Worm (Caenorhabditis elegans) whole organism, L4/young adult: ENCODE data around the gene rmif-2.
"Not testable (repeated sequence)": the region's sequence is repeated elsewhere in the genome, so short reads cannot be mapped to it uniquely, and the experiment has no call there.

Source experiments
- W03F9.2 ChIP-seq: fragments of 150-350 bp; optimal IDR thresholded peaks from 2 replicates; lab custom pipeline; 2014; ENCODE audit warnings: missing biosample characterization, missing genetic modification characterization
- dao-5 ChIP-seq: sonication (generic microtip); optimal IDR thresholded peaks from 2 replicates; lab custom pipeline; 2016; ENCODE audit warnings: missing genotype, missing genetic modification characterization, moderate library complexity, missing compliant biosample characterization
- him-1 ChIP-seq: sonication (generic microtip); optimal IDR thresholded peaks from 2 replicates; lab custom pipeline; 2016; ENCODE audit warnings: missing genotype, missing genetic modification reagents, missing genetic modification characterization, missing compliant biosample characterization

The rmif-2 gene

DNA sequence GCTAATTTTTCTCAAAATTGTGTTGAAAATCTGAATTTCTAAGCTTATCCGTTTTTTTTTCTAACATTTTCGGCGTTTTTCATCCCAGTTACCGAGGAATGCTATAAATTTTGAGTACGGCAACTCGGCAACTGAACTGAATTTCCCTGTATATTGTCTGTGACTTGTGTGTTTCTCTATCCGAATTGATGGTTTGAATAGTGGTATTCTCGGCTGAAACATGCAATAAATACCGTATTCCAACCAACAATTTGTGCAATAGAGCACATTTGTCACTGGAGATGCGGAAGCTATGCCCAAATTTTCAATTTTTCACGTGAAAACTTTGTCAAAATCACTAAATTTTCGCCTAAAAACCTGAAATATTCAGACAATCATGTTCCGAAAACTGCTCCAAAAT is at the start of gene rmif-2:
Gene rmif-2 (plus strand): TSS at position 301 of the 400 bp plus-strand sequence.
- not testable (repeated sequence) for TF ChIP-seq W03F9.2; dao-5 (tag; lab: Kevin White, UChicago); him-1 (tag; lab: Kevin White, UChicago)

DNA sequence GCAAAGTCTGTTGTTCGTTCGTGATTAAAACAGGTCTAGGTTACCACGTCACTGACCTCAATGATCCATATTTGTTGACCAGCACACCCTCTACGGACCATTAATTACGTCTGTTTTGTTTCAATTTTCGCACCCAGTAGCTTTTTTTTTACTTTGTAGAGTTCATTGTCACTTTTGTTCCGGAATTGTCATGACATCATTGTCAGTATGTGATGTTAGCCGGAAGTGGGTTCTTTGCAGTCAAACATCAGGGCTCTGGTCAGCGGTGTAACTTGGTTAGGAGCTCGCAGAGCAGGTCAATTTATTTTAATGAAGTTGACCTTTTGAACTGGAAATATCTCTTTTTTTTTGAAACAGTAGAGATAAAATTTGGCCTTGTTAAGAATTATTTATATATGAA is 45.7 kb upstream of the rmif-2 start, which contains the start of gene C44B12.6:
Gene C44B12.6 (minus strand): TSS at position 101 of the 400 bp plus-strand sequence.
- no peak for TF ChIP-seq dao-5 (tag; lab: Kevin White, UChicago)
- TF ChIP-seq W03F9.2: no peak
- TF ChIP-seq him-1 (tag; lab: Kevin White, UChicago): no peak

DNA sequence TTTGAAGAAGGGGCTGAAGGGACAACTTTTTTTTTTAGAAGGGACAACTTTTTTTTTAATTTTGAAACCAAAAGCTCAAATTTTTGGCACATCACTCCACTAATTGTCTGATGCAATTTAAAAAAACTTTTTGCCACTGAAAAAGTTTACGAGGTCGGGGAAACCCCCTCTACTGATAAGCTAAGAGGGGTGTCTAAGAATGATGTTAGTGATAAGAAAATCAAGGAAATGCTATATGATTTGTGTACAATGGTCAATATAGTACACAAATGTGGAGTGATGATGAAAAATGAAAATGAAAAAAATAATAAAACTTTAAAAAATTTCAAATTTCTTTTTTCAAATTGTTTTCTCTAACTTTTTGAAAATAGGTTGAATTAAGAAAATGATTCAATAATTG is 34.8 kb upstream of the rmif-2 start:
- TF ChIP-seq him-1 (tag; lab: Kevin White, UChicago) (no peak), dao-5 (tag; lab: Kevin White, UChicago) (no peak), W03F9.2 (no peak)

DNA sequence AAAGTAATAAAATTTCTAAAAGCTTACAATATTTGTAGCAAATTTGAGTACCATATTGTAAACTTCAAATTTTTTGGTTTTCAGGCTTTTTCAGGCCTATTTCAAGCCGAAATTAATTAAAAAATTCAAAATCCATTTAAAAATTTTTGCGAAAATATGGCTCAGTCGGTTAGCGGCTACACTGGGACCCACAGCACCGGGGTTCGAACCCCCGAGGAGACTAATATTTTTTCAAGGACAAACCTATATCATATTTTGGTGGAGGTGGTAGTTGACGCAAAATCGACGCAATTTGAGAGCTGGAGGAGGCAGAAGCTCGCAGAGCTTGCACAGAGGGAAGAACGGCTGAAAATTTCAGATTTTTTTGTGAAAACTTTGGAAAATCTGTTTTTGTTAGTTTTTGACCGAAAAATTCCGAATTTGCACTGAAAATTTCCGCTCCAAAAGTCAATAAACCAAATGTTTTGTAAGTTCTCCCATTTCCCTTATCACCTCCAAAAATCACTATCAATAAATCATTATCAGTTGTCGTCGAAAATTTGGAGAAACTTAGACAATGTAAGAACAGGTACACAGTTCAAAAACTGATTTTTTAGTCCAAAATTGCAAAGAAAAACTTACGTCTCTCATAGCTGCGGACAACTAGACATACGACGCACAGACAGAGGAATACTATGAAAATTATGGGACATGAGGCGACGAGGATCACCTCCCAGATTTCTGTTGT is 33.8 kb upstream of the rmif-2 start:
- TF ChIP-seq dao-5 (tag; lab: Kevin White, UChicago): no peak
- TF ChIP-seq W03F9.2: no peak
- no peak for TF ChIP-seq him-1 (tag; lab: Kevin White, UChicago)

DNA sequence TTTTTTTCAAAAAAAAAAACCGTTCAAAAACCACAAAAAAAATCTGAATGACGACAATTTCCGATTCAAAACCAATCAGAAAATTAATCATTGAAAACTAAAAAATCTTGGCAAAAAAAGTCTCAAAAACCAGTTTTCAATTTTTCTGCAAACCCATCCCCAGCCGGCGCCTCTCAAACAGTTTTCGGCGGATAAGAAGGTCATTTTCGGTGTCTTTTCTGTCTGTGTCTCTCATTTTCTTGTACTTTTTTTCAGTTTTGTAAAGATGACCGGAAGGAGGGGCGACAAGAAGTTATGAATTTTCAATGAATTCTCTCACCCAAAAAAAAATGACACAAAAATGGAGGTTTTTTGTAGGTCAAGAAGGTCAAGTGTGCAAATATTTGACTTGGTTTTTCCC is 27.2 kb upstream of the rmif-2 start:
- TF ChIP-seq dao-5 (tag; lab: Kevin White, UChicago) (no peak), him-1 (tag; lab: Kevin White, UChicago) (no peak), W03F9.2 (no peak)

DNA sequence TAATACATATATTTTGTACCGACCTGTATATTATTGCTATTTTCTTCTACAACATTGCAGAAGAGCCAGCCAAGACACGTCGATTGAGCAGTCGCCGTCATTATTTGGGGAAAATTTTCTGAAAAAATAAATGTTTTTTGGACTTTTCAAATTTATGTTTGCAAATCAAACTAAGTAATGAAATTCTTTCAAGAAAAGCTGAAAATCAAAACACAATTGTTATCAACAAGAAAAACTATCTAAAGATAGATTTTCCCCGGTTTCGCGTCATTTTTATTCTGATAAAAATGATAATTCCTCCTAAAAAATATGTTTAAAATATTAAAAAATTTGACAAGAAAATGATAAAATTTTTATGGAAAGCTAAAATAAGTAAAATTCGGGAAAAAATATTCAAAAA is 24.5 kb upstream of the rmif-2 start, which contains the start of gene C50A2.3:
Gene C50A2.3 (minus strand): TSS at position 101 of the 400 bp plus-strand sequence.
- TF ChIP-seq W03F9.2: no peak
- no peak for TF ChIP-seq dao-5 (tag; lab: Kevin White, UChicago)
- TF ChIP-seq him-1 (tag; lab: Kevin White, UChicago): no peak

DNA sequence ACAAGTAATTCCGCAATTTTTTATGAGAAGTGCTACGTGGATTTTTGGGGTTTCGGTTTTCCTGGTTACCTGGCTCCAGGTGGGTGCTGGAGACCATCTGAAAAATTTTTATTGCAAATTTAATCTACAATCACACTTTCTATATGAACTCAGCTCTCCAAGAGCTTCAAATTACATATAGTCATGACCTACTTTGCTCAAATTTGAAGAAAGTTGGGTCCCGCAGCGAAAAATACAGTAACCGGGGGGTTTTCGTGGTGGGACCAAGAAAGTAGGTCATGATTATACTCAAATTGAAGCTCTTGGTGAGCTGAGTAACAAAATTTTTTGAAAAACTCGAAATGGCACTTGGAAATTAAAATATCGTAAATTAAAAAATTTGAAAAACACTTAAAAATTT is 22.0 kb upstream of the rmif-2 start, which contains the start of gene ets-8:
Gene ets-8 (minus strand): TSS at position 101 of the 400 bp plus-strand sequence.
- TF ChIP-seq dao-5 (tag; lab: Kevin White, UChicago): no peak
- no peak for TF ChIP-seq W03F9.2
- TF ChIP-seq him-1 (tag; lab: Kevin White, UChicago): no peak

DNA sequence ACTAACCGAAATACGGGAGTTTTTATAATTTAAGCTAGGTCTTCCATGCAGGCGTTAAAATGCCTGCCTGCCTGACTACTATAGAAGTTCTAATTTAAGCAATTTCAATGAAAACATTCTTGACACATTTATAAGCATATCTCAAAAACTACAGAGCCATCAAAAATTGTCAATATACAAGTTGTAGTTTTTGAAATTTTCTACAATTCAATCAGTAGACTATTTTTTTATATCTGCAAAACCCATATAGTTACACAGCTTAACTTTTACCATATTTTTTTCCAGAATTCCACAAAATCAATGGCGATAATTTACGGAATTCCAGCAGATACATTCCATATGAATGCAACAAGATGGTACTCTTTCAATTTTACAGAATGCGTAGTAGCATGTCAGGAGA is 19.3 kb upstream of the rmif-2 start, which contains the start of gene C50A2.7:
Gene C50A2.7 (plus strand): TSS at position 301 of the 400 bp plus-strand sequence.
- no peak for TF ChIP-seq dao-5 (tag; lab: Kevin White, UChicago)
- no peak for TF ChIP-seq W03F9.2
- no peak for TF ChIP-seq him-1 (tag; lab: Kevin White, UChicago)

DNA sequence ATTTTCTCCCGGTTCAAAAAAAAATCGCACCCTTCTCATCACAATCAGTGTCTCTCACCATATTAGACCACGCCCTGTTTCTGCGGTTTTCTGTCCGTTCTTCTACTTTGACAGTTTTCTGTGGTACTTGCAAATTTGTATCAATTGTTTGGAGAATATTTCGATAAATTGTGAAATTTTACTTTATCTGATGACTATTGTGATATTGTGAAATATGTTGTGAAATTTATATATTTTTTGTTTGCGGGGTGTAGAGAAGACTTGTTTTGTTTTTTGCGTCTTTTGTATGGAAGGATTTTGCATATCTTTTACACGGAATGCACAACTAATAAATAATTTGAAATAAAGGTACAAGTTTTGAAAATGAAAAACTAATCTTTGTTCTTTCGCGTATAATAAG is 15.0 kb upstream of the rmif-2 start:
- no peak for TF ChIP-seq him-1 (tag; lab: Kevin White, UChicago)
- no peak for TF ChIP-seq dao-5 (tag; lab: Kevin White, UChicago)
- TF ChIP-seq W03F9.2: no peak

DNA sequence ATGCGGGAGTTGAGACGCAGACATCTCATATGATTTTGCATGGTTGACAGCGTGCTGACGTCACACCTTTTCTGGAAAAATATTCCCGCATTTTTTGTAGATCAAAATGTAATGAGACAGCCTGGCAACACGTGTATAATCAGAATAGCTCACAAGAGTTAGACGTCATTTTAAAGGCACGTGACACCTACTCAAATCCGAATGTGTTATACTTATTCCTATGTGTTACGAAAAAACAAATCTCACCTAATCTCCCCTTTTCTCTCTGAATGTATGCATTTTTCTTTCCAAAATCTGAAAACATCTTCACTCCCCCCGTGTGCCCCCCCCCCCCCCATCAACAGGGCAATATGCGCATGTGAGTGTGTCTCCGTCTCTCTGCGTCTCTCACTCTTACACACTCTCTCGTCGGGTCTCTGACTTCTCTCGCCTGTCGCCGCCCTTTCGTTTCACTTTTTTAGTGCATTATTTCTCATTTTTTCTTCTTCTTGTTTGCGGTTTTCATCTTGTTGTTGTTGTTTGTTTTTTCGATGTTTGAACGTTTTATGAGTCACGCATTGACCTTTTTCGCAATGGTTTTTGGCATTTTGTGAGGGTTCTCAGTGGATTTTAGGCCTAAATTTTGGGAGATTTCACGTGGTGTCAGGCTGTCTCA is 14.0 kb upstream of the rmif-2 start:
- TF ChIP-seq W03F9.2: no peak
- TF ChIP-seq dao-5 (tag; lab: Kevin White, UChicago): no peak
- no peak for TF ChIP-seq him-1 (tag; lab: Kevin White, UChicago)

DNA sequence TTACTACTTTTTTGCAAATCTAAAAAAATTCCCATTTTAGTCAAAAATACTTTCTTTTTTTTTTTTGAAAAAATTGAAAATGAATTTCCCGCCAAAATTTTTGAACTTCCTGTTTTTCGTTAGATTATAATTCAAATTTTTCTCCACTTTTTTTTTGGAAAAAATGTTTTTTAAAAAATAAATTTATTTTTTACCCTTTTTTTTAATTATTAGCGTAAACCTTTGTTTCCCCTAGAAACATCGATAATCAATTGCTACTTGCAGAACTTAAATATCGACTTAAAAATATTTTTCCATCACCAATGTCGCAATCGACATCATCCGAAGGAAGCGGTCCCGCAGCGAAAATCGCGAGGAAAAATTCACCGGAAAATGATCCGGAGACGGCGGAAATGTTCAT is 12.0 kb upstream of the rmif-2 start, which contains the start of gene cec-2:
Gene cec-2 (plus strand): TSS at position 301 of the 400 bp plus-strand sequence.
- no peak for TF ChIP-seq him-1 (tag; lab: Kevin White, UChicago)
- TF ChIP-seq W03F9.2: no peak
- no peak for TF ChIP-seq dao-5 (tag; lab: Kevin White, UChicago)

DNA sequence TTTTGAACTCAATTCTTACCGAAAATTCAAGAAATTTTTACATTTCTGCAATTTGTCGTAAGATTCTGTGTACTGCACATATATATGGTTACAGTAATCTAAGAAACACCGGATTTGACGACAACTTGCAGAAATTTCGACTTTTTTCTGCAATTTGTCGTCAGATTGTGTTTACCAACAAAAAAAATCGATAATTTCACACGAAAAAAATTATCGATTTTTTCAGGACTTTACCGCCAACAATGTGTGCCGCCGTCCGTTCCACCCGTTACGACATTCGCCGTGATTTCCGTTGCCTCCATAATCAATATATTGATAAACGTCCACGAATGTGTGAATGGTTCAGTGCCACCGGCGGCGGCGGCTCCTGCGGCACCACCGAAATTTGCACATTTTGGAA is 8.0 kb upstream of the rmif-2 start:
- TF ChIP-seq dao-5 (tag; lab: Kevin White, UChicago): no peak
- no peak for TF ChIP-seq him-1 (tag; lab: Kevin White, UChicago)
- TF ChIP-seq W03F9.2: no peak

DNA sequence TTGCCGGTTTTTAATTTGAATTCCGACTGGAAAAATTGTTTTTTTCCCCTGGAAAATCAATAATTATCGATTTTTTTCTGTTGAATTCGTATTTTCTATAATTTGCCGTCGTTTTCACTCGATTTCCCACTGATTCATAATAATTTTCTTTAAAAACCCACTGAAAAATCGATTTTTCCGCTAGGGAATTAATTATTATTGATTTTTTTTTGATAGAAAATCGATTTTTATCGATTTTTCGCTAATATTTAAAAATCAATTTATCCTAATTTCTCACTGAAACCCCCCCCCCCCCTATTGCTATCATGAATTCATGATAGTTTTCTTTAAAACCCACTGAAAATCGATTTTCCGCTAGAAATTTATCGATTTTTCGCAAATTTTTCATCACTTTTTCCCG is 5.8 kb upstream of the rmif-2 start:
- TF ChIP-seq dao-5 (tag; lab: Kevin White, UChicago) (no peak), W03F9.2 (no peak), him-1 (tag; lab: Kevin White, UChicago) (no peak)

DNA sequence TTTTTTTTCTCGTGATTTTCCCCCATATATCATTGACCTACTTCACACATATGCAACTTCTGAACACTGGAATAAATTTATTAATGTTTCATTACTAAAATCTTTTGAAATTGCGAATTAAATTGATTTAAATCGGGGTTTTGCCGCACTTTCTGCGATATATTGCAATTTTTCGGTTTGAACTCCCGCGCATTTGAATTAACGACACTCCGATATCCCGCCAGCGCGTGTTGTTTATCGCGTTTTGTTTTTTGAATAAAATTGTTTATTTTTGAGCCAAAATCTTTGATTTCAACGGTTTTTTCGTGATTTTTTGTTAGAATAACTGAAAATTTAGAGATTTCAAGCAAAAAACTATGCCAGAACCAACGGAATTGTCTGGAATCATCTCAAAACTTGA is 4.7 kb upstream of the rmif-2 start, which contains the start of gene Y104H12D.2:
Gene Y104H12D.2 (plus strand): TSS at position 340 of the 400 bp plus-strand sequence.
- TF ChIP-seq him-1 (tag; lab: Kevin White, UChicago): no peak
- TF ChIP-seq dao-5 (tag; lab: Kevin White, UChicago): no peak
- no peak for TF ChIP-seq W03F9.2
